Worm (Caenorhabditis elegans): ENCODE results near the gene oac-46.

DNA sequence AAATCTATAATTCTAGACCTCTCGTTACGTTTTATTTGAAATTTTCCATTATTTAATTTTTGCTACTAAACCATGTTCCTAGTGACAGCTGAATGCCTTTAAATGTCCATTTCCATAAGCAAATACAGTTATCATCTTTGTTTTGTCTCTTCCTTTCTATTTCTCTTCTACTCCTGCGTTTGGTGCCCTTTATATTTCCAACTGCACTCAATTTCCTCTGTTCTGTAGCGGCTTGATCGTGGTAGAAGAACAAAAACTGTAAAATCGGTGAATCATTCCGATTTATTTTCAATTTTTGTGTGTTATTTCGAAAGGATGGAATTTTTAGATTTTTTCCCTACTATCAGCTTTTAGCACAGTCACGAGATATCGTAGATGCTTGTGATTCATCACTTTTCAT, 44.0 kb upstream of the oac-46 start:
- no peak for TF ChIP-seq snpc-4 (tag; optimal IDR thresholded peaks at IDR 0.05)
- TF ChIP-seq nhr-28 (tag; optimal IDR thresholded peaks at IDR 0.05): no peak
- TF ChIP-seq lin-13 (tag; optimal IDR thresholded peaks at IDR 0.05): no peak
- TF ChIP-seq unc-39 (tag; optimal IDR thresholded peaks at IDR 0.05): no peak
- TF ChIP-seq ztf-11 (tag; optimal IDR thresholded peaks at IDR 0.05): no peak
- no peak for TF ChIP-seq zip-8 (tag; optimal IDR thresholded peaks at IDR 0.05)
- no peak for TF ChIP-seq sptf-1 (tag; optimal IDR thresholded peaks at IDR 0.05)
- TF ChIP-seq mep-1 (tag; optimal IDR thresholded peaks at IDR 0.05): no peak

Measured in whole organism, mixed stage, embryonic.